Fruit fly (Drosophila melanogaster): ENCODE measurements around the gene TTLL3B.

dm6 chr2L:6740088-6740487 lies 7.4 kb downstream of the TTLL3B start, which contains the start of gene TTLL3A:
- TF ChIP-seq CG8478 (optimal IDR thresholded peaks at IDR 0.05): no peak
- TF ChIP-seq CTCF (optimal IDR thresholded peaks at IDR 0.05): no peak
